Worm (Caenorhabditis elegans): ENCODE data around the gene R04A9.7.
A peak's percentile ranks its signal among the peaks of the same experiment; 100 is the strongest.

R04A9.7 gene

DNA sequence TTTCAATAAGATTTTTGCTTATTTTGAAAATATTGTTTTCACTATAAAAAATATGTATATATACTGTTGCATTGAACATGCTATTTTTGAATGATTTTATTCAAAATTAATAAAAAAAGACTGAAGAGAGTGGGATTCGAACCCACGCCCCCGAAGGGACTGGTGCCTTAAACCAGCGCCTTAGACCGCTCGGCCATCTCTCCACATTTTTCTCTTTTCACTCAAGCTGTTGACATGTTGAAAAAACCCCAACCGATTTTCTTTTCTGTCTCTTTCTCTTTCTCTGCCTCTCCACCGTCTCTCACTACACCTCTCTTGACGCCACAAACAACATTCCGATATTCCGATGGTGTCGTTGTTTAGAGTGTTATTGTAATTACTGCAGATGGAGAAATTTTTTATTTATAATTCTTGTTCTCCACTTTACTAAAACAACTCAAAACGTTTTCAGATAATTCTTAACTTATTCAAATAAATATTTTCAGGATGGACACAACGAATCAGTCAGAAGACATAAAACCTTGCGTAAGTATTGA is 41.5 kb downstream of the R04A9.7 start, which contains the start of gene sor-3 (continued):
- peak; percentile 75 for TF ChIP-seq spr-1 (tag; optimal IDR thresholded peaks at IDR 0.05)
- peak; percentile 74 for TF ChIP-seq nhr-111 (GFP tag; optimal IDR thresholded peaks at IDR 0.05)
- no peak for TF ChIP-seq aly-2 (tag; optimal IDR thresholded peaks at IDR 0.05)
- no peak for TF ChIP-seq fos-1 (tag; optimal IDR thresholded peaks at IDR 0.05)
- TF ChIP-seq zip-2 (tag; optimal IDR thresholded peaks at IDR 0.05), result peak; percentile 28
- peak; percentile 29 for TF ChIP-seq F49E8.2 (tag; optimal IDR thresholded peaks at IDR 0.05; ENCODE audit: borderline replicate concordance)
- no peak for TF ChIP-seq F44E2.7 (GFP tag; IDR thresholded peaks at IDR 0.05)
- peak; percentile 72 for TF ChIP-seq nhr-11 (tag; optimal IDR thresholded peaks at IDR 0.05)
- peak; percentile 86 for TF ChIP-seq lir-3 (tag; optimal IDR thresholded peaks at IDR 0.05)
- peak; percentile 82 for TF ChIP-seq nhr-6 (tag; optimal IDR thresholded peaks at IDR 0.05)
- peak; percentile 84 for TF ChIP-seq nhr-41 (GFP tag; IDR thresholded peaks at IDR 0.05)
- TF ChIP-seq zip-11 (GFP tag; IDR thresholded peaks at IDR 0.05), result peak; percentile 74; the same call in 1 of the 2 replicates
- TF ChIP-seq unc-39 (tag; optimal IDR thresholded peaks at IDR 0.05), result no peak
- 0 out of 2 replicates have a peak, but pooled peaks have one; percentile 9 for TF ChIP-seq mdt-29 (GFP tag; IDR thresholded peaks at IDR 0.05)
- no peak for TF ChIP-seq hlh-11 (tag; optimal IDR thresholded peaks at IDR 0.05)
- TF ChIP-seq dmd-8 (GFP tag; IDR thresholded peaks at IDR 0.05), result peak; percentile 91
- TF ChIP-seq F26F4.8 (GFP tag; conservative IDR thresholded peaks at IDR 0.05), result peak; percentile 91
- TF ChIP-seq mdl-1 (tag; optimal IDR thresholded peaks at IDR 0.05), result peak in 1 of 2 experiments; percentile 73
- peak; percentile 97 for TF ChIP-seq hmg-1.1 (GFP tag; IDR thresholded peaks at IDR 0.05)
- TF ChIP-seq F10B5.3 (tag; optimal IDR thresholded peaks at IDR 0.05), result peak; percentile 70
- TF ChIP-seq Y48G9A.11 (GFP tag; IDR thresholded peaks at IDR 0.05), result peak; percentile 58
- TF ChIP-seq ces-1 (GFP tag; optimal IDR thresholded peaks at IDR 0.05), result peak; percentile 43
- TF ChIP-seq rbr-2 (tag; optimal IDR thresholded peaks at IDR 0.05), result no peak
- peak; percentile 82 for TF ChIP-seq nhr-77 (tag; optimal IDR thresholded peaks at IDR 0.05)
- peak; percentile 24 for TF ChIP-seq gei-8 (GFP tag; optimal IDR thresholded peaks at IDR 0.05)
- TF ChIP-seq dve-1 (tag; optimal IDR thresholded peaks at IDR 0.05; ENCODE audit: insufficient read depth), result peak; percentile 86
- peak; percentile 55 for TF ChIP-seq php-3 (GFP tag; IDR thresholded peaks at IDR 0.05)
- TF ChIP-seq dmd-6 (GFP tag; IDR thresholded peaks at IDR 0.05), result peak; percentile 77
- peak; percentile 83 for TF ChIP-seq ctbp-1 (GFP tag; IDR thresholded peaks at IDR 0.05)
- TF ChIP-seq T20F7.1 (GFP tag; optimal IDR thresholded peaks at IDR 0.05), result peak; percentile 89
- peak; percentile 94 for TF ChIP-seq egl-43 (GFP tag; IDR thresholded peaks at IDR 0.05)
- no peak for TF ChIP-seq R02D3.7 (tag; optimal IDR thresholded peaks at IDR 0.05)
- no peak for TF ChIP-seq ceh-82 (tag; optimal IDR thresholded peaks at IDR 0.05)
- TF ChIP-seq nhr-10 (tag; optimal IDR thresholded peaks at IDR 0.05), result no peak
- TF ChIP-seq daf-12 (tag; optimal IDR thresholded peaks at IDR 0.05), result no peak
- no peak for TF ChIP-seq set-16 (GFP tag; IDR thresholded peaks at IDR 0.05)
- TF ChIP-seq jun-1 (tag; optimal IDR thresholded peaks at IDR 0.05), result peak; percentile 42
- peak; percentile 81 for TF ChIP-seq tra-1 (GFP tag; IDR thresholded peaks at IDR 0.05)
- peak; percentile 47; the same call in 1 of the 2 replicates for TF ChIP-seq zfp-3 (GFP tag; conservative IDR thresholded peaks at IDR 0.05)
- peak; percentile 65 for TF ChIP-seq nhr-48 (tag; optimal IDR thresholded peaks at IDR 0.05)
- TF ChIP-seq nhr-25 (tag; optimal IDR thresholded peaks at IDR 0.05; ENCODE audit: borderline replicate concordance, insufficient read depth), result peak; percentile 66
- TF ChIP-seq ztf-11 (tag; optimal IDR thresholded peaks at IDR 0.05), result no peak
- peak; percentile 54 for TF ChIP-seq unc-130 (GFP tag; optimal IDR thresholded peaks at IDR 0.05)
- no peak for TF ChIP-seq ama-1 (optimal IDR thresholded peaks at IDR 0.05)
- TF ChIP-seq dpl-1 (GFP tag; optimal IDR thresholded peaks at IDR 0.05), result peak; percentile 35
- no peak for TF ChIP-seq daf-8 (GFP tag; IDR thresholded peaks at IDR 0.05)
- no peak for TF ChIP-seq tag-97 (GFP tag; IDR thresholded peaks at IDR 0.05)
- TF ChIP-seq Y105C5A.15 (GFP tag; IDR thresholded peaks at IDR 0.05), result peak; percentile 76; the same call in 1 of the 2 replicates
- TF ChIP-seq Y75B8A.6 (GFP tag; IDR thresholded peaks at IDR 0.05), result peak; percentile 70
- TF ChIP-seq ZK337.2 (GFP tag; IDR thresholded peaks at IDR 0.05), result peak; percentile 63
- peak; percentile 71 for TF ChIP-seq ztf-7 (tag; optimal IDR thresholded peaks at IDR 0.05)
